Worm (Caenorhabditis elegans) whole organism, L1 larva: ENCODE measurements around the gene ZK185.3.

ENCODE experiments used
- ama-1 ChIP-seq: fragments of 150-350 bp; optimal IDR thresholded peaks from 2 replicates; lab custom pipeline; 2014
- blmp-1 ChIP-seq: fragments of 150-350 bp; optimal IDR thresholded peaks from 2 replicates; lab custom pipeline; 2014; ENCODE audit warnings: missing biosample characterization, missing genetic modification characterization
- ceh-63 ChIP-seq: fragments of 200-800 bp; sonication (Bioruptor generic); optimal IDR thresholded peaks from 2 replicates; lab custom pipeline; 2018; ENCODE audit warnings: mild to moderate bottlenecking, missing genetic modification characterization, missing compliant biosample characterization
- ceh-8 ChIP-seq: fragments of 200-800 bp; sonication (Bioruptor generic); optimal IDR thresholded peaks from 2 replicates; lab custom pipeline; 2018; ENCODE audit warnings: mild to moderate bottlenecking, missing genetic modification characterization, moderate library complexity, missing compliant biosample characterization
- ceh-82 ChIP-seq, 3 experiments: fragments of 150-350 bp in 1 of 3; sonication (generic microtip) in 2 of 3; optimal IDR thresholded peaks; 2 replicates each; lab custom pipeline; 2014 to 2017; ENCODE audit warnings: missing biosample characterization in 3 of 3, missing genetic modification characterization in 3 of 3
- dpl-1 ChIP-seq, 3 experiments: fragments of 150-350 bp in 2 of 3; sonication (generic microtip) in 1 of 3; optimal IDR thresholded peaks; 2 replicates each; lab custom pipeline; 2014 to 2017; ENCODE audit warnings: missing biosample characterization in 3 of 3, missing genetic modification characterization in 3 of 3, missing genetic modification reagents in 3 of 3
- efl-1 ChIP-seq, 4 experiments: fragments of 150-350 bp; optimal IDR thresholded peaks in 3 of 4; peaks in 1 of 4; 1 replicate in 1 of 4; 2 replicates in 3 of 4; lab custom pipeline; 2014; ENCODE audit warnings: missing biosample characterization in 2 of 4, missing genetic modification characterization in 2 of 4, missing genetic modification reagents in 2 of 4
- fkh-10 ChIP-seq: sonication (generic microtip); optimal IDR thresholded peaks from 2 replicates; lab custom pipeline; 2017; ENCODE audit warnings: missing biosample characterization, missing genetic modification reagents, missing genetic modification characterization
- fkh-4 ChIP-seq: sonication (generic microtip); optimal IDR thresholded peaks from 2 replicates; lab custom pipeline; 2016; ENCODE audit warnings: missing compliant biosample characterization, missing genetic modification characterization, borderline replicate concordance
- fkh-8 ChIP-seq: sonication (generic microtip); optimal IDR thresholded peaks from 2 replicates; lab custom pipeline; 2016; ENCODE audit warnings: mild to moderate bottlenecking, missing genetic modification characterization, missing compliant biosample characterization
- hlh-17 ChIP-seq: fragments of 200-800 bp; sonication (Bioruptor generic); optimal IDR thresholded peaks from 2 replicates; lab custom pipeline; 2018; ENCODE audit warnings: missing genetic modification characterization, mild to moderate bottlenecking, missing compliant biosample characterization, moderate library complexity, borderline replicate concordance
- irx-1 ChIP-seq: sonication (generic microtip); optimal IDR thresholded peaks from 2 replicates; lab custom pipeline; 2016; ENCODE audit warnings: missing genetic modification characterization, missing compliant biosample characterization
- isw-1 ChIP-seq: fragments of 200-800 bp; sonication (Bioruptor generic); IDR thresholded peaks from 2 replicates; pipeline ENCODE4 v1.3.6; 2022; ENCODE audit warnings: missing genetic modification characterization, missing compliant biosample characterization
- lin-13 ChIP-seq: fragments of 150-350 bp; optimal IDR thresholded peaks from 2 replicates; lab custom pipeline; 2014; ENCODE audit warnings: missing biosample characterization, missing genetic modification reagents, missing genetic modification characterization
- lin-14 ChIP-seq: fragments of 200-800 bp; sonication (Bioruptor generic); optimal IDR thresholded peaks from 2 replicates; lab custom pipeline; 2018; ENCODE audit warnings: mild to moderate bottlenecking, missing genetic modification characterization, moderate library complexity, missing compliant biosample characterization
- mdl-1 ChIP-seq, 2 experiments: fragments of 150-350 bp; optimal IDR thresholded peaks; 2 replicates each; lab custom pipeline; 2014 to 2017; ENCODE audit warnings: missing biosample characterization in 2 of 2, missing genetic modification characterization in 2 of 2, inconsistent platforms in 1 of 2
- nhr-11 ChIP-seq: fragments of 150-350 bp; optimal IDR thresholded peaks from 2 replicates; lab custom pipeline; 2014; ENCODE audit warnings: missing biosample characterization, missing genetic modification characterization
- nhr-12 ChIP-seq: sonication (generic microtip); optimal IDR thresholded peaks from 2 replicates; lab custom pipeline; 2017; ENCODE audit warnings: missing biosample characterization, missing genetic modification characterization
- nhr-19 ChIP-seq: fragments of 200-800 bp; sonication (Bioruptor generic); conservative IDR thresholded peaks from 2 replicates; pipeline ENCODE4 v1.3.6; 2022; ENCODE audit warnings: missing genetic modification characterization, missing compliant biosample characterization
- nhr-28 ChIP-seq: fragments of 150-350 bp; optimal IDR thresholded peaks from 2 replicates; lab custom pipeline; 2014; ENCODE audit warnings: missing biosample characterization, missing genetic modification characterization
- nhr-47 ChIP-seq: sonication (generic microtip); optimal IDR thresholded peaks from 2 replicates; lab custom pipeline; 2016; ENCODE audit warnings: mild to moderate bottlenecking, missing genetic modification characterization, moderate library complexity, missing compliant biosample characterization
- nhr-71 ChIP-seq: sonication (generic microtip); optimal IDR thresholded peaks from 2 replicates; lab custom pipeline; 2016; ENCODE audit warnings: mild to moderate bottlenecking, missing genetic modification characterization, moderate library complexity, missing compliant biosample characterization
- nhr-85 ChIP-seq: sonication (generic microtip); peaks from one replicate; lab custom pipeline; 2016; ENCODE audit warnings: missing genetic modification characterization, inconsistent platforms, missing compliant biosample characterization
- nhr-90 ChIP-seq: sonication (generic microtip); optimal IDR thresholded peaks from 2 replicates; lab custom pipeline; 2016; ENCODE audit warnings: mild to moderate bottlenecking, missing genetic modification characterization, missing compliant biosample characterization; ENCODE audit not compliant: poor library complexity
- skn-1 ChIP-seq: fragments of 150-350 bp; optimal IDR thresholded peaks from 2 replicates; lab custom pipeline; 2014; ENCODE audit warnings: missing biosample characterization, missing genetic modification characterization
- unc-30 ChIP-seq: sonication (generic microtip); optimal IDR thresholded peaks from 2 replicates; lab custom pipeline; 2017; ENCODE audit warnings: missing biosample characterization, missing genetic modification characterization
- vab-15 ChIP-seq: sonication (generic microtip); optimal IDR thresholded peaks from 2 replicates; lab custom pipeline; 2017; ENCODE audit warnings: missing genotype, mild to moderate bottlenecking, missing genetic modification characterization, missing compliant biosample characterization
- zag-1 ChIP-seq: fragments of 150-350 bp; optimal IDR thresholded peaks from 2 replicates; lab custom pipeline; 2014; ENCODE audit warnings: missing biosample characterization, missing genetic modification characterization
- zip-4 ChIP-seq: fragments of 200-800 bp; sonication (Bioruptor generic); optimal IDR thresholded peaks from 2 replicates; lab custom pipeline; 2018; ENCODE audit warnings: mild to moderate bottlenecking, missing genetic modification characterization, moderate library complexity, missing compliant biosample characterization
- ztf-11 ChIP-seq, 2 experiments: sonication (generic microtip); optimal IDR thresholded peaks; 2 replicates each; lab custom pipeline; 2016 to 2017; ENCODE audit warnings: missing genetic modification characterization in 2 of 2, missing biosample characterization in 1 of 2, missing compliant biosample characterization in 1 of 2

ZK185.3 gene

DNA sequence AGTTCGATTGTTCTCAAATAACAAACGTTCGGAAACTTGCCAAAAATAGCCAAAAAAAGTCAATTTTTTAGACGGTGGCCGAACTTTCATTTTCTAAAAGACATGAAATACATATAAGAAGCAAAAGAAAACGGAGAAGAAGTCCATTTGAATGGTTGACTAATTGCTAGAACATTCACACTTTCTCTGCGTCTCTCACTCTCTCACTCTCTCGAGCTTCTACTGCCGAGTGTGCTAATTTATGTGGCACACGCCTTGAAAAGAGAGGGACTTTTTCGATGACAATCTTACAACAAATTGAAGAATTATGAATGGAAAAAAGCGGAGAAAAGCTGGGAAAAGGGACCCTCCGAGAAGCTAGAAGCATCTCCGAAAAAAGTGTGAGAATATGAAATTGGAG, 43.8 kb upstream of the ZK185.3 start:
- TF ChIP-seq ceh-82 (tag; optimal IDR thresholded peaks at IDR 0.05; lab: Kevin White, UChicago) (peak in 1 of 3 experiments; percentile 26), isw-1 (GFP tag; lab: Robert Waterston, UW) (no peak), nhr-12 (tag; lab: Kevin White, UChicago) (no peak), lin-14 (GFP tag; lab: Kevin White, UChicago) (peak; percentile 52), nhr-47 (peak; percentile 6), vab-15 (tag; lab: Kevin White, UChicago) (no peak), ceh-8 (GFP tag; lab: Kevin White, UChicago) (peak; percentile 9)

DNA sequence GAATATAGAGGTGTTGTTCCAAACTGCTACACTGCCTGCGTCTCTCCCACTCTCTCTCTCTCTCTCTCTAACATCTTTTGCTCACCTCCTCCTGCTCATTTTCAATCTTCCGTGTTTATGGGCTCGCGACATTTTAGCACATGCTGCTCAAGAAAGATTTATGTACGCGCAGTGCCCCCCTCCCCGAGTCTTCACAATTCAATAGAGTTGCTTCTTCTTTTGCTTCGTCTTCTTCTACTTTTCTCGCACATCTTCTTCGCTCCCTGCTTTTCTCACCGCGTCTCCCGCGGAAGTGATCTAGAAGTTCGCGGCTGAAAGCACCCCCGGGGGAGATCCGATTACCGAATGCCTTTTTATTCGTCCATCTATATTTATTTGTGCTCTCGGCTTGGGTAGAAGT, 40.4 kb upstream of the ZK185.3 start:
- TF ChIP-seq lin-14 (GFP tag; lab: Kevin White, UChicago) (peak; percentile 79), nhr-47 (peak; percentile 27), ceh-63 (GFP tag; lab: Kevin White, UChicago) (no peak), nhr-71 (tag; lab: Kevin White, UChicago) (peak; percentile 24), efl-1 (optimal IDR thresholded peaks at IDR 0.05; lab: Kevin White, UChicago) (no peak), efl-1 (GFP tag; optimal IDR thresholded peaks at IDR 0.05 in 1 of 2; lab: Kevin White, UChicago) (peak in 1 of 2 experiments; percentile 2), irx-1 (peak; percentile 9), zag-1 (tag; lab: Kevin White, UChicago) (no peak), lin-13 (GFP tag; lab: Kevin White, UChicago) (peak; percentile 9), fkh-8 (peak; percentile 64), fkh-10 (GFP tag; lab: Kevin White, UChicago) (peak; percentile 77), ama-1 (lab: Kevin White, UChicago) (no peak), nhr-28 (tag; lab: Kevin White, UChicago) (no peak)
- TF ChIP-seq, all 84 proteins: peak for 8

DNA sequence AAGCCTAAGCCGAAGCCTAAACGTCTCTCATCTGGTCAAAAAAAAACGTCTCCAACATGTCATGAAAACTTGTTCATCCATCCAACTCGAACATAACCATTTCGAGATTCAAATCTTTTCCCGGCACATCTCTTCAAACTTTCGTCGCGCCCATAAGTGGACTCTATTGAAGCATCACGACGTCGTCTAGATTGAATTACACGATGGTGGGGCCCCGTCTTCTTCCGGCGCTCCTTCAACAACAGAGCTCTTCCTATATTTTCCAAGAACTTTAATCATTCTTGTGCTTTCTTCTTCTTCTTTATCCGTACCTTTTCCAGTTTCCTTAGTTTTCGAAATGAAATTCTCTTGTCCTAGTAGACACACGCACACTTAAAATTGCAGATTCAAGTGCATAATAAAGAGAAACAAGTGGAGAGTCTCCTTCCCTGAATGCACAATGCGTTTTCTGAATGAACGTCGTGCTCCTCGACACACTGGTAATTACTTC, 38.2 kb upstream of the ZK185.3 start, which contains the start of gene F28E10.1:
Gene F28E10.1 (plus strand): TSS at position 440 of the 490 bp plus-strand sequence.
- no peak for TF ChIP-seq hlh-17
- peak; percentile 77 for TF ChIP-seq fkh-10 (GFP tag; lab: Kevin White, UChicago)
- TF ChIP-seq lin-14 (GFP tag; lab: Kevin White, UChicago): peak; percentile 54

DNA sequence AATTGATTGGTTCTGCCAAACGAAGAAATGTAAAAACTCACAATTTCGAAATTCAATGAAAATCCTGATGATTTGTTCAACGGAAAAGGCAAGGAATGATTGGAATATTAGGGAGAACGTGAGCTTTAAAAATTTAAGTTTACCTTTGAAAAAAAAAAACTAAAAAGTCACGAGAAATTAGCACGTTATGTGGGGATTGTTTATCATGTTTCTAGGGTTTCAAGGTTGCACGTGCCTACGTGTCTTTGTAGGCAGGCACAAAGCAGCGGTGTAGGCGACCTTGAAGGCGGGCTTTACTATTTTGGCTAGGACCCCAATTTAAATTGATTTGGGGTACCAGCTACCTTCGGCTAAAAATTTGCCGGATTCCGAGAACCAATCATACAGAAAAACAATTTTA, 37.1 kb upstream of the ZK185.3 start, which contains the start of gene F28E10.4:
Gene F28E10.4 (minus strand): TSS at position 101 of the 400 bp plus-strand sequence.
- no peak for TF ChIP-seq nhr-12 (tag; lab: Kevin White, UChicago)
- no peak for TF ChIP-seq ztf-11 (tag; optimal IDR thresholded peaks at IDR 0.05; lab: Kevin White, UChicago)
- TF ChIP-seq nhr-90 (tag; lab: Kevin White, UChicago): no peak
- TF ChIP-seq vab-15 (tag; lab: Kevin White, UChicago): no peak

DNA sequence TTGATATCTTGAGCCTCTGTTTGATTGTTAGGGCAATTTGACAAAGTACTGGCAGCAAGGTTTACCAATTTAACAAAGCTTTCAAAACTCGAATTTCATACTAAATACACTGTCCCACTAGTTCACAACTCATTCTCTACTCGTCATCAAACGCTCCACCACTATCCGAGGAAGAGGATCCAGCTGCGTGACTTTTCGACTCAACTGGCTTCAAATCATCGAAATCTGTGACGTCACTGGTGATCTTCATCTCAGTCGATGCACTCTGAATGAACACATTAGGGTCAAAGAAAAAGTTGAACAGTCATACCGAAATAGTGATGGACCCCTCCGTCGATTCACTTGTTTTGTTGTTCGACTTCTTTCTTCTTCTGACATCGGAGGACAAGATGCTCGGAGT, 35.6 kb upstream of the ZK185.3 start:
- TF ChIP-seq skn-1 (tag; lab: Kevin White, UChicago) (no peak), unc-30 (tag; lab: Kevin White, UChicago) (no peak), blmp-1 (tag; lab: Kevin White, UChicago) (no peak), mdl-1 (tag; optimal IDR thresholded peaks at IDR 0.05; lab: Kevin White, UChicago) (no peak), lin-13 (GFP tag; lab: Kevin White, UChicago) (no peak), nhr-47 (no peak), zip-4 (GFP tag; lab: Kevin White, UChicago) (no peak), nhr-12 (tag; lab: Kevin White, UChicago) (no peak)

DNA sequence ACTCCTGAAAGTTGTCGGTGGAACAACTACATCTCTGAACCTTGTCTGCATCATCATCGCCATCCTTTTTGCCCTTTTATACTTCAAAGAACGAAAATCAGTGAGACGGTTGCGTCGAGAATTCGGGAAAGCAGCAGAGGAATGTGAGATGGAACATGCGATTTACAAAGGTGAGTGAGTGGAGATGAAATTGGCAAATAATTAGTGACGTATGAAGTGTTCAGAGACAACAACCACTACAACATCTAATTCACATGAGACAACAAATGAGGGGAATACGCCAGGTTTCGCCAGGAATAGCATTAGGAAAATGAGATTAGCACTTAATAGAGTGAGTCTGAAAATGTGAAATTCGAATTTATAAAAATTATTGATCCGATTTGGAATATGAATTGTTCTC, 34.3 kb upstream of the ZK185.3 start:
- no peak for TF ChIP-seq zip-4 (GFP tag; lab: Kevin White, UChicago)
- TF ChIP-seq nhr-19 (GFP tag; lab: Robert Waterston, UW): no peak
- TF ChIP-seq blmp-1 (tag; lab: Kevin White, UChicago): no peak
- no peak for TF ChIP-seq hlh-17
- no peak for TF ChIP-seq nhr-11 (tag; lab: Kevin White, UChicago)
- peak; percentile 44 for TF ChIP-seq nhr-85 (tag; lab: Kevin White, UChicago)
- TF ChIP-seq dpl-1 (GFP tag; optimal IDR thresholded peaks at IDR 0.05; lab: Kevin White, UChicago): no peak
- no peak for TF ChIP-seq fkh-4
